Worm (Caenorhabditis elegans): ENCODE data around the gene lgc-6.

- TF ChIP-seq W03F9.2 (tag; optimal IDR thresholded peaks at IDR 0.05) (no peak), him-1 (tag; optimal IDR thresholded peaks at IDR 0.05) (no peak), dao-5 (tag; optimal IDR thresholded peaks at IDR 0.05) (no peak)
Observed at ce11 chrIV:8366295-8366694, 26.6 kb downstream of the lgc-6 start, which contains the start of gene aagr-1.

All from whole organism, L4/young adult.